Worm (Caenorhabditis elegans): ENCODE results near the gene str-233.

ce11 chrV:16020042-16020441 lies 10.6 kb upstream of the str-233 start, which contains the start of gene srx-44:
- TF ChIP-seq tbx-11 (GFP tag; IDR thresholded peaks at IDR 0.05) = no peak
- TF ChIP-seq ama-1 (optimal IDR thresholded peaks at IDR 0.05) = no peak
- TF ChIP-seq hmbx-1 (tag; optimal IDR thresholded peaks at IDR 0.05) = no peak
- no peak for TF ChIP-seq flt-1 (GFP tag; IDR thresholded peaks at IDR 0.05)
- TF ChIP-seq hnd-1 (tag; optimal IDR thresholded peaks at IDR 0.05) = no peak

All from whole organism, early embryonic.